Worm (Caenorhabditis elegans): ENCODE results near the gene reps-1.

DNA sequence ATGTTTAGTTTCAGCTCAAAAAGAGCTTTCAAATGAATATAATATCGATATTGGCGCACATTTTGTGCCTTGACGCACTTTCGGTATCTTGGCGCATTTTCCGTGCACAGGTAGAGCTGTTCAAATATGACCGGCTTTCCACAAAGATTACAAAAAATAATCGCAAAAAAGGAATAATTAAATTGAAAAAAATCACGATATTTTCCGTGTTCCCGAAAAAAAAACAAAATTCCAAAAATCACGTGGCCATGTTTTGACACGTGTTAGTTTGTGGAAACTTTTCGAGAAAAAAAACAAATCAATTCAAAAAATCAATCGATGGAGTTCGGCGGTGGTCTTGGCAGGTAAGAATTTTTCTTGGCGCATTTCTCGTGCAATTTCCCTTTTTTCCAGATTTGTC lies 35.9 kb upstream of the reps-1 start, which contains the start of gene Y39B6A.25:
- TF ChIP-seq ztf-29 (GFP tag; IDR thresholded peaks at IDR 0.05) (no peak), ztf-23 (GFP tag; IDR thresholded peaks at IDR 0.05) (no peak), klf-2 (GFP tag; conservative IDR thresholded peaks at IDR 0.05) (no peak), cog-1 (tag; optimal IDR thresholded peaks at IDR 0.05) (no peak), flt-1 (GFP tag; IDR thresholded peaks at IDR 0.05) (no peak), ref-1 (GFP tag; conservative IDR thresholded peaks at IDR 0.05) (no peak)
